Worm (Caenorhabditis elegans) whole organism, midembryonic: ENCODE data around the gene fbxb-33.

Source experiments
- T22C8.4 ChIP-seq: fragments of 200-800 bp; sonication (Bioruptor generic); IDR thresholded peaks from 2 replicates; pipeline ENCODE4 v1.3.6; 2022; ENCODE audit warnings: missing genetic modification characterization, missing compliant biosample characterization
- cog-1 ChIP-seq: sonication (generic microtip); optimal IDR thresholded peaks from 2 replicates; lab custom pipeline; 2016; ENCODE audit warnings: missing genetic modification characterization, missing compliant biosample characterization
- flt-1 ChIP-seq: fragments of 200-800 bp; sonication (Bioruptor generic); IDR thresholded peaks from 2 replicates; pipeline ENCODE4 v1.3.6; 2022; ENCODE audit warnings: missing genetic modification characterization, missing compliant biosample characterization
- klf-2 ChIP-seq: fragments of 200-800 bp; sonication (Bioruptor generic); conservative IDR thresholded peaks from 2 replicates; pipeline ENCODE4 v1.3.6; 2022; ENCODE audit warnings: missing genetic modification reagents, missing genetic modification characterization, missing compliant biosample characterization
- med-1 ChIP-seq: sonication (generic microtip); optimal IDR thresholded peaks from 2 replicates; lab custom pipeline; 2017; ENCODE audit warnings: missing genetic modification characterization, mild to moderate bottlenecking, missing compliant biosample characterization, antibody characterized with exemption, missing genetic modification reagents; ENCODE audit not compliant: insufficient read depth
- ref-1 ChIP-seq: fragments of 200-800 bp; sonication (Bioruptor generic); conservative IDR thresholded peaks from 2 replicates; pipeline ENCODE4 v1.3.6; 2022; ENCODE audit warnings: missing genetic modification reagents, missing genetic modification characterization, missing compliant biosample characterization
- tab-1 ChIP-seq: fragments of 200-800 bp; sonication (Bioruptor generic); IDR thresholded peaks from 2 replicates; pipeline ENCODE4 v1.3.6; 2022; ENCODE audit warnings: missing genetic modification characterization, missing compliant biosample characterization
- ztf-23 ChIP-seq: fragments of 200-800 bp; sonication (Bioruptor generic); IDR thresholded peaks from 2 replicates; pipeline ENCODE4 v1.3.6; 2022; ENCODE audit warnings: missing genetic modification reagents, missing genetic modification characterization, missing compliant biosample characterization
- ztf-29 ChIP-seq: fragments of 200-800 bp; sonication (Bioruptor generic); IDR thresholded peaks from 2 replicates; pipeline ENCODE4 v1.3.6; 2022; ENCODE audit warnings: missing genetic modification reagents, missing genetic modification characterization, missing compliant biosample characterization

The fbxb-33 gene

ce11 chrII:3684487-3685067 lies 37.4 kb downstream of the fbxb-33 start:
- TF ChIP-seq ztf-29 (GFP tag; lab: Robert Waterston, UW) (no peak), ztf-23 (GFP tag; lab: Robert Waterston, UW) (no peak), klf-2 (GFP tag; lab: Robert Waterston, UW) (no peak), tab-1 (no peak), flt-1 (GFP tag; lab: Robert Waterston, UW) (no peak), cog-1 (tag; lab: Kevin White, UChicago) (no peak), T22C8.4 (GFP tag; lab: Robert Waterston, UW) (no peak), ref-1 (GFP tag; lab: Robert Waterston, UW) (no peak), med-1 (no peak)

- TF ChIP-seq flt-1 (GFP tag; lab: Robert Waterston, UW) (no peak), tab-1 (no peak), T22C8.4 (GFP tag; lab: Robert Waterston, UW) (no peak), klf-2 (GFP tag; lab: Robert Waterston, UW) (no peak), ztf-29 (GFP tag; lab: Robert Waterston, UW) (no peak), ref-1 (GFP tag; lab: Robert Waterston, UW) (no peak), cog-1 (tag; lab: Kevin White, UChicago) (no peak), med-1 (no peak), ztf-23 (GFP tag; lab: Robert Waterston, UW) (no peak)
These were observed 41.1 kb downstream of the fbxb-33 start, which contains the start of gene ifas-1 for ce11 chrII:3688333-3688732. ifas-1 (minus strand) TSS chrII:3688719.

ce11 chrII:3690646-3691045 lies 43.4 kb downstream of the fbxb-33 start, which contains the start of gene srx-101:
srx-101 (minus strand) TSS chrII:3690746.
- no peak for TF ChIP-seq flt-1 (GFP tag; lab: Robert Waterston, UW)

ce11 chrII:3694664-3695063 lies 47.5 kb downstream of the fbxb-33 start, which contains the start of gene srx-102:
srx-102 (minus strand) TSS chrII:3694764.
- TF ChIP-seq med-1 (no peak), T22C8.4 (GFP tag; lab: Robert Waterston, UW) (no peak), cog-1 (tag; lab: Kevin White, UChicago) (no peak), ztf-23 (GFP tag; lab: Robert Waterston, UW) (no peak), ref-1 (GFP tag; lab: Robert Waterston, UW) (no peak), ztf-29 (GFP tag; lab: Robert Waterston, UW) (no peak), flt-1 (GFP tag; lab: Robert Waterston, UW) (no peak), klf-2 (GFP tag; lab: Robert Waterston, UW) (no peak), tab-1 (no peak)
